Worm (Caenorhabditis elegans) whole organism, L4/young adult: Measurements from ENCODE around the gene Y39A1C.1.

Experiments used
- W03F9.2 ChIP-seq: fragments of 150-350 bp; optimal IDR thresholded peaks from 2 replicates; lab custom pipeline; 2014; ENCODE audit warnings: missing biosample characterization, missing genetic modification characterization
- dao-5 ChIP-seq: sonication (generic microtip); optimal IDR thresholded peaks from 2 replicates; lab custom pipeline; 2016; ENCODE audit warnings: missing genotype, missing genetic modification characterization, moderate library complexity, missing compliant biosample characterization
- him-1 ChIP-seq: sonication (generic microtip); optimal IDR thresholded peaks from 2 replicates; lab custom pipeline; 2016; ENCODE audit warnings: missing genotype, missing genetic modification reagents, missing genetic modification characterization, missing compliant biosample characterization

DNA sequence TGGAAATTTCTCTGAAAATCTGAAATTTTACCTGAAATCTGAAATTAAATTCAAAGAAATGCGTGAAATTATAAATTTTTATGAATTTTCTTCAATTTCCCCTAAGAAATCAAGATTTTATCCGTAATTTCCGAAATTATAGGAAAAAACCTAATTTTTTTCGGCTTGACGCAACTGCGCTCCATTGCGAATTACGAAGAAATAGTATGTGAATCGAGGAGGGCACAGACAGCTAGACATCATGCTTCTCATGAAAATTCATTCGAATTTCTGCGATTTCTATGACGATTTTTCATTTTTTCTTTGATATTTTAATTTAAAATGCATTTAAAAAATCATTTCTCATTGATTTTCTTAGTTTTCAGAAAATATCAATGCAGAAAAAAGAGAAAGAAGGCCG is 26.7 kb downstream of the Y39A1C.1 start:
- no peak for TF ChIP-seq him-1
- TF ChIP-seq dao-5 (tag; lab: Kevin White, UChicago): no peak
- TF ChIP-seq W03F9.2 (tag; lab: Kevin White, UChicago): peak; percentile 50
